Worm (Caenorhabditis elegans) whole organism, early embryonic: ENCODE results near the gene ceh-88.
"Not testable (repeated sequence)": the region's sequence is repeated elsewhere in the genome, so short reads cannot be mapped to it uniquely, and the experiment has no call there.

Experiments used
- B0310.2 ChIP-seq: sonication (generic microtip); optimal IDR thresholded peaks from 2 replicates; lab custom pipeline; 2016; ENCODE audit warnings: mild to moderate bottlenecking, missing genetic modification characterization, missing compliant biosample characterization
- F13C5.2 ChIP-seq: sonication (generic microtip); optimal IDR thresholded peaks from 2 replicates; lab custom pipeline; 2017; ENCODE audit warnings: mild to moderate bottlenecking, missing genetic modification characterization, inconsistent platforms, missing compliant biosample characterization
- aly-1 ChIP-seq: sonication (generic microtip); optimal IDR thresholded peaks from 2 replicates; lab custom pipeline; 2016; ENCODE audit warnings: missing genetic modification characterization, missing compliant biosample characterization
- ama-1 ChIP-seq: fragments of 150-350 bp; optimal IDR thresholded peaks from 2 replicates; lab custom pipeline; 2014
- ceh-13 ChIP-seq: fragments of 200-800 bp; sonication (Bioruptor generic); optimal IDR thresholded peaks from 2 replicates; lab custom pipeline; 2018; ENCODE audit warnings: mild to moderate bottlenecking, missing genetic modification characterization, missing compliant biosample characterization
- ceh-36 ChIP-seq: sonication (generic microtip); optimal IDR thresholded peaks from 2 replicates; lab custom pipeline; 2016; ENCODE audit warnings: missing genetic modification characterization, inconsistent platforms, missing compliant biosample characterization
- ets-7 ChIP-seq: sonication (generic microtip); optimal IDR thresholded peaks from 2 replicates; lab custom pipeline; 2016; ENCODE audit warnings: missing genotype, missing genetic modification characterization, missing compliant biosample characterization
- flt-1 ChIP-seq: fragments of 200-800 bp; sonication (Bioruptor generic); IDR thresholded peaks from 2 replicates; pipeline ENCODE4 v1.3.6; 2022; ENCODE audit warnings: missing genetic modification characterization, missing compliant biosample characterization
- hmbx-1 ChIP-seq: sonication (generic microtip); optimal IDR thresholded peaks from 2 replicates; lab custom pipeline; 2016; ENCODE audit warnings: mild to moderate bottlenecking, missing genetic modification characterization, missing compliant biosample characterization
- hmg-4 ChIP-seq: fragments of 200-800 bp; sonication (Bioruptor generic); optimal IDR thresholded peaks from 2 replicates; lab custom pipeline; 2018; ENCODE audit warnings: mild to moderate bottlenecking, missing genetic modification characterization, missing compliant biosample characterization
- hnd-1 ChIP-seq: sonication (generic microtip); optimal IDR thresholded peaks from 2 replicates; lab custom pipeline; 2016; ENCODE audit warnings: missing genetic modification characterization, missing compliant biosample characterization
- pes-1 ChIP-seq: fragments of 200-800 bp; sonication (Bioruptor generic); IDR thresholded peaks from 2 replicates; pipeline ENCODE4 v1.3.6; 2022; ENCODE audit warnings: missing genetic modification reagents, missing genetic modification characterization, missing compliant biosample characterization
- scrt-1 ChIP-seq: fragments of 200-800 bp; sonication (Bioruptor generic); IDR thresholded peaks from 2 replicates; pipeline ENCODE4 v1.3.6; 2022; ENCODE audit warnings: missing genetic modification characterization, missing compliant biosample characterization
- sea-1 ChIP-seq: fragments of 200-800 bp; sonication (Bioruptor generic); conservative IDR thresholded peaks from 2 replicates; pipeline ENCODE4 v1.3.6; 2022; ENCODE audit warnings: missing genetic modification characterization, missing compliant biosample characterization
- tbx-11 ChIP-seq: fragments of 200-800 bp; sonication (Bioruptor generic); IDR thresholded peaks from 2 replicates; pipeline ENCODE4 v1.3.6; 2022; ENCODE audit warnings: missing genetic modification characterization, missing compliant biosample characterization
- tbx-37 ChIP-seq: fragments of 200-800 bp; sonication (Bioruptor generic); conservative IDR thresholded peaks from 2 replicates; pipeline ENCODE4 v1.3.6; 2022; ENCODE audit warnings: missing genetic modification reagents, missing genetic modification characterization, missing compliant biosample characterization
- tra-4 ChIP-seq: sonication (generic microtip); optimal IDR thresholded peaks from 2 replicates; lab custom pipeline; 2017; ENCODE audit warnings: missing genetic modification characterization, missing compliant biosample characterization

ceh-88 gene

DNA sequence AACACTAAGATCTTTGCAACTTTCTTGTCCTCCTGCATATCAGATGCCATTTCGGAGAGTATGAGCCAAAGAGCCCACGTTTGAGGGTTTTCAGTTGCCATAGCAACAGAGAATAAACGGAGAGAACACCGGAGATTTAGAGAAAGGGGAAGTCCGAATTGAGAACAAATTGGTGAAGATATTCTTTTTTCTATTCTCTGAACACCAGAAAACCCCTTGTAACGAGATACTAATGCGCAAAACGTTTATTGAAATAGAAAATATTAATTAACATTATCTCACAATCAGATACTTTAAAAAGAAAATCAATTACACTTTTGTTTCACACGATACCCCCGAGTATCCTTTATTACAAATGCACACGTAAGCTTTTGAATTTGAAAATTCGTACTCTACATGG, 27.1 kb upstream of the ceh-88 start, which contains the start of gene ifta-2:
Gene ifta-2, minus strand, starts transcription at position 101 of the 400 bp plus-strand sequence.
- no peak for TF ChIP-seq ceh-13 (GFP tag; lab: Kevin White, UChicago)
- TF ChIP-seq aly-1: no peak
- no peak for TF ChIP-seq hmg-4 (GFP tag; lab: Kevin White, UChicago)
- no peak for TF ChIP-seq ceh-36
- TF ChIP-seq pes-1: no peak
- no peak for TF ChIP-seq ets-7 (tag; lab: Kevin White, UChicago)
- TF ChIP-seq scrt-1 (GFP tag; lab: Robert Waterston, UW): no peak
- no peak for TF ChIP-seq tbx-37 (GFP tag; lab: Robert Waterston, UW)
- TF ChIP-seq tbx-11 (GFP tag; lab: Robert Waterston, UW): no peak
- TF ChIP-seq flt-1 (GFP tag; lab: Robert Waterston, UW): no peak
- no peak for TF ChIP-seq tra-4 (tag; lab: Kevin White, UChicago)
- TF ChIP-seq B0310.2 (tag; lab: Kevin White, UChicago): no peak
- TF ChIP-seq hnd-1 (tag; lab: Kevin White, UChicago): no peak
- no peak for TF ChIP-seq F13C5.2 (tag; lab: Kevin White, UChicago)
- no peak for TF ChIP-seq ama-1 (lab: Kevin White, UChicago)
- TF ChIP-seq hmbx-1 (tag; lab: Kevin White, UChicago): no peak
- no peak for TF ChIP-seq sea-1 (GFP tag; lab: Robert Waterston, UW)

DNA sequence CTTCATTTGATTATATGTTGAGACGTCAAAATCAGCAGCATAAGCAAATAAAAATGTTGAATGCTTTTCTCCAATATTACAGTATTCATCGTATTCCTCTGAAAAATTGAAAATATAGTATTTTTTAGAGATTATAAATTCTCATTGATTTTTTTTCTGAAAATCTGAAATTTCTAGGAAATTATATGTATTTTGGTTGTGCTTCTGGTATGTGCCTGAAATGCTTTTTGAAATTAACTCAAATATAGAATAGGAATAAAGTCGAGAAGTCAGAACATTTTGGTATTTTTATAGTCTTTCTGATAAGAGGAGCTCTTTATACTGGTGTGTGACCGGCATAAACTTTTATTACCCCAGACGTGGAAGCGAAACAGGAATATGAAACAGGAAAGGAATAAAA, 21.8 kb upstream of the ceh-88 start, which contains the start of gene T28F3.8:
Gene T28F3.8, minus strand, starts transcription at position 101 of the 400 bp plus-strand sequence.
- TF ChIP-seq hmg-4 (GFP tag; lab: Kevin White, UChicago); sea-1 (GFP tag; lab: Robert Waterston, UW); B0310.2 (tag; lab: Kevin White, UChicago): not testable (repeated sequence)

DNA sequence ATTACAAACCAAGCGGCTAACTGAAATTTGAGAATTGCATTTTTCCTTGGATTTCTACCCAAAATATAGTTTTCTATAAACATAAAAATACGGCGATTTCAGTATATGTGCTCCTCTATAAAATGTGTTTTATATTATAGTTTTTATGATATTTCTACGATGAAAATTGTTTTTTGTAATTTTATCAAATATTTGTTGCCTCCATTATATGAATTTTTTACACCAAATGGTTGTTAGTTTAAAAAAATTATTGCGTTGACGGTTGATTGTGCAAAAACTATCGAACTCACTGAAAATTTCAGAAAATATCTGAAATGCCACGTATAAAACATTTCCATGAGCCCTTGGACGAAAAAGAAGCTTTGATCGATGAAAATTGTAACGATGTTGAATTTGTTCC, 20.8 kb upstream of the ceh-88 start, which contains the start of gene T28F3.9:
Gene T28F3.9, plus strand, starts transcription at position 301 of the 400 bp plus-strand sequence.
- TF ChIP-seq pes-1 (no peak), hmg-4 (GFP tag; lab: Kevin White, UChicago) (no peak), tbx-37 (GFP tag; lab: Robert Waterston, UW) (no peak), ceh-13 (GFP tag; lab: Kevin White, UChicago) (no peak), ama-1 (lab: Kevin White, UChicago) (no peak), ceh-36 (no peak), F13C5.2 (tag; lab: Kevin White, UChicago) (no peak), sea-1 (GFP tag; lab: Robert Waterston, UW) (no peak), B0310.2 (tag; lab: Kevin White, UChicago) (no peak)

DNA sequence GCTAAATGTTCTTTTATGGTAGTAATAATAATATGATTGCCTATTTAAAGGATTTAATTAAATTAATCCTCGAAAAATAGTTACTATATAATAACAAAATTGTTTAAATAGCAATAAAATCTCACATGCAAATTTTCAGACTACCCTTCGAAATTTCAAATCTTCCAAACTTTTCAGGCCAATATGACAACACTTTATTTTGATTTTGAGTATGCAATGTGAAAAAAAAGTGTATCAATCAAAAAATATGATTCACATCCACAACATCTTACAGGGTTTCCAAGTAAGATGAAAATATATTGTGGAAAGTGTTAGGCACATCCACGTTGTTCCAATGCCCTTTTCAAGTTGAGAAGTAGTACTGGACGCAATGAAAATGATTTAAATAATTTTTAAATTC, 17.1 kb upstream of the ceh-88 start, which contains the start of gene snf-9:
Gene snf-9, plus strand, starts transcription at position 301 of the 400 bp plus-strand sequence.
- TF ChIP-seq F13C5.2 (tag; lab: Kevin White, UChicago) (no peak), ets-7 (tag; lab: Kevin White, UChicago) (no peak), sea-1 (GFP tag; lab: Robert Waterston, UW) (no peak), flt-1 (GFP tag; lab: Robert Waterston, UW) (no peak), ceh-13 (GFP tag; lab: Kevin White, UChicago) (no peak), ama-1 (lab: Kevin White, UChicago) (no peak), hnd-1 (tag; lab: Kevin White, UChicago) (no peak), tbx-11 (GFP tag; lab: Robert Waterston, UW) (no peak), hmg-4 (GFP tag; lab: Kevin White, UChicago) (no peak), pes-1 (no peak), hmbx-1 (tag; lab: Kevin White, UChicago) (no peak), tbx-37 (GFP tag; lab: Robert Waterston, UW) (no peak), tra-4 (tag; lab: Kevin White, UChicago) (no peak), B0310.2 (tag; lab: Kevin White, UChicago) (no peak), scrt-1 (GFP tag; lab: Robert Waterston, UW) (no peak), ceh-36 (no peak), aly-1 (no peak)

DNA sequence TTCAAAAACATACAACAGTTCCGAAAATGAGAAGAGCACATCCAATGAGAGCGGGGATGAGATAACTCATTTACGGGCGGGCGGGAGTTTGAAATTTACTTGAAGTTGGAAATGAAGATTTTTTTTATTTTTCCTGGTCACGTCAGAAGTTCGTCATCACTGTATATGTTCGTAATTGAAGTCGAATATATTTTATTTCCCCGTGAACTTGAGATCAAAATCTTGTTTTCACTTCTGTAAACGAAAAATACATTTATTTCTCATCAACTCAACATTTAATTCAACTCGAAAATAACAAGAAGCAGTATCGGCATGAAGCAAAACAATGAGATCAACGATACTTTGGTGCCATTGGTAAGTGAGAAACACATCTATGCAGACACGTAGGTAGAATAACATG, 12.6 kb upstream of the ceh-88 start, which contains the start of gene C49C3.20:
Gene C49C3.20, minus strand, starts transcription at position 101 of the 400 bp plus-strand sequence.
- TF ChIP-seq tra-4 (tag; lab: Kevin White, UChicago): no peak
- TF ChIP-seq tbx-11 (GFP tag; lab: Robert Waterston, UW): no peak

DNA sequence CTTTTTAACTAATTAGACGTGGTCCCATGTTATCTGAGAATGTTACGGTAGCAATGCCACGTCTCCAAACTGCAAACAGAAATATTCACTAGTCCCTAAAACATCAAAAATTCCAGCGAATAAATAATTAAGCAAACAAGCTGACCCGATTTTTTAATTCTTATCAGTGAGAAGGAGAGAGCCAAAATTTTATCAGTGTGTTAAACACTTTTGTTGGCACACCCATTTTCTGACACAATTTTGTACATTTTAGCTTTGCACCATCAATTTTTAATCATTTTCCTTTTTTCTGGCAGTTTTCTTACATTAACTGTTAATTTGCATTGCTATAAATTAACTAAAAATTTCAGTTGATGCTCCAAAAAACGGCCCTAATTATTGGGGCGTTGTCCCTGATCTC, 8.5 kb upstream of the ceh-88 start, which contains the start of gene C49C3.4:
Gene C49C3.4, plus strand, starts transcription at position 351 of the 400 bp plus-strand sequence.
- no peak for TF ChIP-seq ceh-36
- no peak for TF ChIP-seq tbx-11 (GFP tag; lab: Robert Waterston, UW)
- TF ChIP-seq pes-1: no peak
- no peak for TF ChIP-seq aly-1
- TF ChIP-seq B0310.2 (tag; lab: Kevin White, UChicago): no peak
- no peak for TF ChIP-seq hmbx-1 (tag; lab: Kevin White, UChicago)
- no peak for TF ChIP-seq ceh-13 (GFP tag; lab: Kevin White, UChicago)
- no peak for TF ChIP-seq flt-1 (GFP tag; lab: Robert Waterston, UW)
- TF ChIP-seq sea-1 (GFP tag; lab: Robert Waterston, UW): no peak
- TF ChIP-seq hnd-1 (tag; lab: Kevin White, UChicago): no peak
- TF ChIP-seq ets-7 (tag; lab: Kevin White, UChicago): no peak
- TF ChIP-seq tbx-37 (GFP tag; lab: Robert Waterston, UW): no peak
- no peak for TF ChIP-seq scrt-1 (GFP tag; lab: Robert Waterston, UW)
- TF ChIP-seq F13C5.2 (tag; lab: Kevin White, UChicago): no peak
- no peak for TF ChIP-seq hmg-4 (GFP tag; lab: Kevin White, UChicago)
- TF ChIP-seq ama-1 (lab: Kevin White, UChicago): no peak
- no peak for TF ChIP-seq tra-4 (tag; lab: Kevin White, UChicago)

DNA sequence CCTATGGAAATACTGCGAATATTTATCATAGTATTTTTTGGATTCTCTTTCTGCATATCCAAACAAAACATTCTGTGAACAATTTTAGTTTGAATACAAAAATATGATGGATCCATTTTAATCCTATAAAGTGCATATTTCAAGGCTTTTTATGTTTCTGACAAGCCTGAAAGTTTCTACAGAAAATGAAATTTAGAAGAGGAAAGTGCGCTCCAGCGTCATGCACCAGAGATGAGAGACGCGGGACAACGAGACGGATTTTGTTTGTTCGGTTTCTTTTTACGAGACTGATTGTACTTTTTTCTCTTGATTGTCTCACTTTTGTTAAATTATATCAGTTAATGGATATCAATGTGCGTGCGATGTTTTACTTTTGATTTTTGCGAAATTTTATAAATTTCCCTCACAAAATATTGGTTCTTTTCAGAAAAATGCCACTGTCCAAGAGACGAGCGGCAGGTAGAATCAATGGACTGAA, 2.2 kb downstream of the ceh-88 start, which contains the start of gene C49C3.6:
Gene C49C3.6, plus strand, starts transcription at position 428 of the 478 bp plus-strand sequence.
- no peak for TF ChIP-seq ets-7 (tag; lab: Kevin White, UChicago)
- no peak for TF ChIP-seq flt-1 (GFP tag; lab: Robert Waterston, UW)
- no peak for TF ChIP-seq tbx-37 (GFP tag; lab: Robert Waterston, UW)
- TF ChIP-seq ceh-13 (GFP tag; lab: Kevin White, UChicago): no peak
- no peak for TF ChIP-seq sea-1 (GFP tag; lab: Robert Waterston, UW)
- TF ChIP-seq scrt-1 (GFP tag; lab: Robert Waterston, UW): no peak
- TF ChIP-seq tbx-11 (GFP tag; lab: Robert Waterston, UW): no peak
- no peak for TF ChIP-seq tra-4 (tag; lab: Kevin White, UChicago)
- TF ChIP-seq pes-1: no peak
- TF ChIP-seq ama-1 (lab: Kevin White, UChicago): no peak
- TF ChIP-seq aly-1: no peak
- TF ChIP-seq ceh-36: no peak
